Fruit fly (Drosophila melanogaster): Measurements from ENCODE around the gene Nnk.
A peak's percentile ranks its signal among the peaks of the same experiment; 100 is the strongest.

The Nnk gene

DNA sequence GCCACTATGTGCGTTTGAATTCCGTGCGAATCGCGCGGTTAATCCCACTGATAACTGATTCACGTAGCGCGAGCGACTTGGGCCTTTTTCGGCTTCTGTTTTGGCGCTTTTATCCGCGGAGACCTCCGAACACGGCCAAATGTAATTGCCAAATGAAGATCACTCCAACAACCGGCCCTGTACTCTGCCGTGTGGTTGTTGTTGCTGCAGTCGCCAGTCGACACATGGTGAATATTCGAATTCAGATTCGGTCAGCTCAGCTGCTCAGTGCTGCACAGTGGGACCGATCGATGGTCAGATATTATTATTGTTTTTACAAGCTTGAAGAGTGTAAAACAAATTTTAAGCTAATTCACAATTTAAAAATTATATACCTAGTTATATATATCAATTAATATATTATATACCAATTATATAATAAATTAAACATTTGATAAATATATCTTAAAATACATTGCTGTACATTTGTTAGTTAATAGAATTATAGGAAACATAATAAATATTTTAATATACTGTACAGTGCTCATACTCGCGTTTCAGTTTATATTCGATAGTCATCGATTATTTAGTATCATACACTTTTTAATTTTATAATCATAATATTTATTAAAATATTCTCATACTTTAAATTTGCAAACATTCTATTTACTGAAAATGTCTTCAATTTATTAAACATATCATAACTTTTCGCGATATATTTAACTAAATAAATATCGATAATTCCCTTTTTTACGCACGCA, 10.5 kb downstream of the Nnk start, which contains the start of gene CG43102 (continued):
- TF ChIP-seq CG13775 (GFP tag; optimal IDR thresholded peaks at IDR 0.05) (peak; percentile 40), cwo (GFP tag; optimal IDR thresholded peaks at IDR 0.05) (peak; percentile 9), ro (GFP tag; IDR thresholded peaks at IDR 0.05) (no peak), Mrtf (GFP tag; IDR thresholded peaks at IDR 0.05) (peak; percentile 66; the same call in 2 of the 3 replicates), CG3065 (GFP tag; optimal IDR thresholded peaks at IDR 0.05) (no peak), sug (tag; optimal IDR thresholded peaks at IDR 0.05) (peak; percentile 64), sna (GFP tag; IDR thresholded peaks at IDR 0.05; ENCODE audit: partially characterized antibody) (peak; percentile 86), CG2116 (GFP tag; optimal IDR thresholded peaks at IDR 0.05) (peak; percentile 55)

DNA sequence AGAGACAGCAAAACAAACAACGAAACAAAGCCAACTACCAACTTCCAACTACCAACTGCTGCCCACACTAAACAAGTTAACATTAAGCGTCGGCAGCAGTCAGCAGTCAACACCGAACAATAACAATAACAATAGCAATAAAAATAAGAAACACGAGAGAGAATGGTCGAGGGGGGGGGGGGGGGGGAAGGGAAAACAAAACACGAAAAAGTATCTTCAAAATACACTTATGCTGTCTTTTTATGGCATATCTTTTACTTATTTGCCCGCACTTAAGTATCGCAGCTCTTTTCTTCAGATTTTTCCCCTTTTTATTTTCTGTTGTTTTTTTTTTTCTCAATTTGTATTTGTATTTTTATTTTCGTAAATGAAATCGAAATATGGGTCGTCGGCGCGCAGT, 11.8 kb downstream of the Nnk start:
- TF ChIP-seq tll (GFP tag; optimal IDR thresholded peaks at IDR 0.05), result no peak
- TF ChIP-seq crol (GFP tag; IDR thresholded peaks at IDR 0.05), result peak; percentile 73

DNA sequence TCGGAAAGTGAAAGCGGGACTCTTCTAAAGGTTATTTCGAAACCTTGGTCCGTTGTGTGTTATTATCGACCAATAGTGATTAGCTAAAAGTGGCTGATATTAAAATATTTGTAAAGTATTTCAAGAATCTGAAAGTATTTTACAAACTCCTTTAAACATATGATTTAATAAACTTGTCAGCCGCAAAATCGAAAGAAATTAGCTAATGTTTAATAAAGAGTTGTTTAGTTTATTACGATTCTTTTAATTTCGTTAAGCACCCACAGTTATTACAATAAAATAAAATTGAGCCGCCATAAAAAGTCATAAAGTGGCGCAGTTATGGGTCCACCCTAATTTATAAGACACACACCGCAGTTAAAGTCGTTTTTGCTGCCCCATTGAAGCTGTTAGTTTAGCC, 15.1 kb downstream of the Nnk start:
- no peak for TF ChIP-seq dm (GFP tag; optimal IDR thresholded peaks at IDR 0.05)
- 0 out of 3 replicates have a peak, but pooled peaks have one; percentile 5 for TF ChIP-seq row (GFP tag; IDR thresholded peaks at IDR 0.05)
- TF ChIP-seq nom (GFP tag; optimal IDR thresholded peaks at IDR 0.05), result peak; percentile 2
- TF ChIP-seq sens (GFP tag), result peak; percentile 47

DNA sequence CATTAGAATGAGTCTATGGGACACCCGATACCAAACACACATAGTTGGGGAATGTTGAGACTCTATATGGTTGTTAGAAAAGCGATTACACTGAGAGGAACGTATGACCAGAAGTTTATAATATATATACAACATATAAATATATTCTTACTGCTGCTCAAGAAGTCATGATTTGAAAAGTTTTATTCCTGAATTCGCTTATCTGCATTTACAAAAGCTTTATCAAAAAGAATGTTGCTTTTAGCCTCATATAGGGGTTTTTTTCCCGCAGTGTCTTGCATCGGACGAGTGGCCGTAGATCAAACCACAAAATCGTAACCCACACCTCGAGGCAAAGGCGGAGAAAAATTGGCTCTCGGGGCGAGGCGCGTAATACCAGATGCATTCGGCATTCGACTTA, 17.3 kb downstream of the Nnk start:
- TF ChIP-seq bab2 (GFP tag; optimal IDR thresholded peaks at IDR 0.05) (no peak), CG18599 (GFP tag; optimal IDR thresholded peaks at IDR 0.05) (no peak), Bdp1 (GFP tag; optimal IDR thresholded peaks at IDR 0.05) (no peak), CG14710 (tag; optimal IDR thresholded peaks at IDR 0.05) (peak; percentile 10), NfI (GFP tag; optimal IDR thresholded peaks at IDR 0.05) (no peak), ap (GFP tag; IDR thresholded peaks at IDR 0.05) (no peak), usp (GFP tag; optimal IDR thresholded peaks at IDR 0.05) (no peak), gem (tag; optimal IDR thresholded peaks at IDR 0.05) (peak; percentile 41), Mad (GFP tag; optimal IDR thresholded peaks at IDR 0.05) (no peak), CG7745 (tag; optimal IDR thresholded peaks at IDR 0.05) (no peak), lov (optimal IDR thresholded peaks at IDR 0.05) (no peak), lov (GFP tag; IDR thresholded peaks at IDR 0.05) (no peak), CG43689 (GFP tag; IDR thresholded peaks at IDR 0.05) (no peak), dmrt99B (tag; optimal IDR thresholded peaks at IDR 0.05) (peak; percentile 4), gsb (GFP tag; IDR thresholded peaks at IDR 0.05) (no peak), Aef1 (GFP tag; IDR thresholded peaks at IDR 0.05) (no peak), CG17361 (GFP tag; IDR thresholded peaks at IDR 0.05) (peak; percentile 12; the same call in 1 of the 3 replicates), zfh2 (GFP tag; optimal IDR thresholded peaks at IDR 0.05) (no peak), dysf (GFP tag; IDR thresholded peaks at IDR 0.05) (0 out of 3 replicates have a peak, but pooled peaks have one; percentile 35), CG15073 (GFP tag; optimal IDR thresholded peaks at IDR 0.05) (no peak), dati (GFP tag; IDR thresholded peaks at IDR 0.05) (no peak), CG12104 (GFP tag; optimal IDR thresholded peaks at IDR 0.05) (no peak), psq (GFP tag; optimal IDR thresholded peaks at IDR 0.05) (no peak), vfl (GFP tag; optimal IDR thresholded peaks at IDR 0.05) (no peak), CG32532 (GFP tag; IDR thresholded peaks at IDR 0.05) (no peak), CG10979 (tag; optimal IDR thresholded peaks at IDR 0.05) (peak; percentile 52), unpg (GFP tag; optimal IDR thresholded peaks at IDR 0.05) (peak; percentile 4), CG2120 (GFP tag; optimal IDR thresholded peaks at IDR 0.05) (no peak), Awh (GFP tag; IDR thresholded peaks at IDR 0.05) (no peak), Rfx (GFP tag; IDR thresholded peaks at IDR 0.05) (no peak), bsh (GFP tag; optimal IDR thresholded peaks at IDR 0.05) (peak in 1 of 2 experiments; percentile 56), her (GFP tag; optimal IDR thresholded peaks at IDR 0.05) (no peak)
